Worm (Caenorhabditis elegans): ENCODE measurements around the gene C35D10.3.

DNA sequence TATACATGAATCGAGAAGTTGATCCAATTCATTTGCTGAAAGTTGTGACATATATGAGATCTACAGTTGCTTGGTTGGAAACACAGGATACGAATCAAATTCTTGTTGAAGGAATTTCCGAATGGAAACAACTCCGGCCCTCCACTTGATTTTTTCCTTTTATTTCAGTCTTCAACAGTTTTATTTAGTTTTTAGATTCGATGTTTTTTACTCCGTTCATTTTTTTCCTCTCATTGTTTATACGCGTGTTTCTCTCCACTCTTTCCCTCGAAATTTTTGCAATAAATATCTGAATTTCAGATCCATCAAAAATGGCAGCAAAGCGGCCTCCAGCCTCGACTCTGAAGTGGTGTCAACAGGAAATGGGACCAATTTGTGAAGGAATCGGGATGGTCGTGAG, 5.6 kb upstream of the C35D10.3 start, which contains the start of gene coq-8:
- TF ChIP-seq cog-1 (tag; optimal IDR thresholded peaks at IDR 0.05) (no peak), tab-1 (GFP tag; IDR thresholded peaks at IDR 0.05) (no peak), ref-1 (GFP tag; conservative IDR thresholded peaks at IDR 0.05) (no peak), flt-1 (GFP tag; IDR thresholded peaks at IDR 0.05) (no peak), ztf-29 (GFP tag; IDR thresholded peaks at IDR 0.05) (no peak), T22C8.4 (GFP tag; IDR thresholded peaks at IDR 0.05) (no peak), klf-2 (GFP tag; conservative IDR thresholded peaks at IDR 0.05) (no peak)

Data from whole organism, midembryonic.